In the genomic region with DNA sequence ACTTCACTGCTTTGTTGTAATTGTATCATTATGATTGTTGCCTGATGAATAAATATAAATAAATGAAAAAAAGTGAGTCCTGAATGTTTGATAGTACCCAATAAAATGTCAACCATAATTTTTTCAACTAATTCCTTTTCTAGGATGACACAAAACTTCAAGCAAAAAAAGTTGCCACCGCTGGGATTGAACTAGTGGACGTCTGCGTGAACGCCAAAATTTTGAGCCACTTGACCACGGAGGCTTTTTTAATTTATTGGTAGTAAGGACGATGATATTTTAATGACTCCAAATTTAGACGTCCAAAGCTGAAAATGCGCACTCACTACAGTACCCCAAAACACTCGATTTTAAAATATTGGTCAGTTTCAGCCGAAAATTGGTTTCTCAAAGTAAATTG, we compare ENCODE assay signal across 2 worm cellular contexts.
TF ChIP-seq lines count a peak whose summit lies in the region.

No protein-coding gene starts in this region.

TF ChIP-seq in whole organism, L4 larva, 104 proteins besides CTCF, POLR2A, EP300 and RAD21 (continued from another document):
- TF ChIP-seq hlh-30 (tag; optimal IDR thresholded peaks at IDR 0.05; lab: Kevin White, UChicago; ENCODE audit: insufficient read depth) (no peak), zip-2 (tag; optimal IDR thresholded peaks at IDR 0.05; lab: Kevin White, UChicago) (no peak), lin-13 (GFP tag; optimal IDR thresholded peaks at IDR 0.05; lab: Kevin White, UChicago) (no peak), unc-130 (GFP tag; optimal IDR thresholded peaks at IDR 0.05; lab: Kevin White, UChicago) (peak; percentile 33), ztf-11 (tag; optimal IDR thresholded peaks at IDR 0.05; lab: Kevin White, UChicago) (no peak), Y5F2A.4 (GFP tag; optimal IDR thresholded peaks at IDR 0.05; lab: Kevin White, UChicago) (peak; percentile 86), pqm-1 (tag; optimal IDR thresholded peaks at IDR 0.05; lab: Kevin White, UChicago) (no peak), ZK337.2 (GFP tag; IDR thresholded peaks at IDR 0.05; lab: Robert Waterston, UW) (peak; percentile 60; the same call in 1 of the 2 replicates), saeg-2 (GFP tag; IDR thresholded peaks at IDR 0.05; lab: Robert Waterston, UW) (peak; percentile 75), aly-2 (tag; optimal IDR thresholded peaks at IDR 0.05; lab: Kevin White, UChicago) (no peak), ctbp-1 (GFP tag; IDR thresholded peaks at IDR 0.05; lab: Robert Waterston, UW) (peak; percentile 89), ZK546.5 (tag; optimal IDR thresholded peaks at IDR 0.05; lab: Kevin White, UChicago) (no peak), spr-3 (GFP tag; optimal IDR thresholded peaks at IDR 0.05; lab: Kevin White, UChicago) (peak; percentile 83), nhr-6 (tag; optimal IDR thresholded peaks at IDR 0.05; lab: Kevin White, UChicago) (no peak), tag-97 (GFP tag; IDR thresholded peaks at IDR 0.05; lab: Robert Waterston, UW) (no peak), gei-8 (GFP tag; optimal IDR thresholded peaks at IDR 0.05; lab: Kevin White, UChicago) (peak; percentile 85), zip-11 (GFP tag; IDR thresholded peaks at IDR 0.05; lab: Robert Waterston, UW) (peak; percentile 76), ceh-62 (tag; optimal IDR thresholded peaks at IDR 0.05; lab: Kevin White, UChicago) (no peak), zfp-3 (GFP tag; conservative IDR thresholded peaks at IDR 0.05; lab: Robert Waterston, UW) (peak; percentile 67; the same call in 1 of the 2 replicates), dmd-6 (GFP tag; IDR thresholded peaks at IDR 0.05; lab: Robert Waterston, UW) (0 out of 2 replicates have a peak, but pooled peaks have one; percentile 27), lin-1 (GFP tag; IDR thresholded peaks at IDR 0.05; lab: Robert Waterston, UW) (peak; percentile 73; the same call in 1 of the 2 replicates), Y48G9A.11 (GFP tag; IDR thresholded peaks at IDR 0.05; lab: Robert Waterston, UW) (peak; percentile 60; the same call in 1 of the 2 replicates), snpc-4 (tag; optimal IDR thresholded peaks at IDR 0.05; lab: Kevin White, UChicago) (no peak), T20F7.1 (GFP tag; optimal IDR thresholded peaks at IDR 0.05; lab: Kevin White, UChicago) (no peak), mdt-29 (GFP tag; IDR thresholded peaks at IDR 0.05; lab: Robert Waterston, UW) (peak; percentile 61), skn-1 (tag; optimal IDR thresholded peaks at IDR 0.05; lab: Kevin White, UChicago) (no peak), lin-38 (GFP tag; IDR thresholded peaks at IDR 0.05; lab: Robert Waterston, UW) (peak; percentile 81), ceh-44 (GFP tag; IDR thresholded peaks at IDR 0.05; lab: Robert Waterston, UW) (no peak), jun-1 (tag; optimal IDR thresholded peaks at IDR 0.05; lab: Kevin White, UChicago) (no peak), daf-12 (tag; optimal IDR thresholded peaks at IDR 0.05; lab: Kevin White, UChicago) (no peak), mep-1 (tag; optimal IDR thresholded peaks at IDR 0.05; lab: Kevin White, UChicago) (no peak), lir-3 (tag; optimal IDR thresholded peaks at IDR 0.05; lab: Kevin White, UChicago) (peak; percentile 16), zag-1 (tag; optimal IDR thresholded peaks at IDR 0.05; lab: Kevin White, UChicago) (no peak), nhr-111 (GFP tag; optimal IDR thresholded peaks at IDR 0.05; lab: Kevin White, UChicago) (peak; percentile 91), nhr-77 (tag; optimal IDR thresholded peaks at IDR 0.05; lab: Kevin White, UChicago) (no peak), zfp-2 (tag; optimal IDR thresholded peaks at IDR 0.05; lab: Kevin White, UChicago) (no peak)
TF ChIP-seq in whole organism, L4 larva: peak in this region for 54.

TF ChIP-seq in whole organism, young adult, 124 proteins besides CTCF, POLR2A, EP300 and RAD21 (continued from another document):
- TF ChIP-seq attf-6 (GFP tag; IDR thresholded peaks at IDR 0.05; lab: Robert Waterston, UW) (peak; percentile 69), ceh-58 (GFP tag; IDR thresholded peaks at IDR 0.05; lab: Robert Waterston, UW) (peak; percentile 92), zim-3 (tag; optimal IDR thresholded peaks at IDR 0.05; lab: Kevin White, UChicago) (peak; percentile 90)
